ENCODE assay signal across 4 worm cellular contexts in genomic region chrV:19901826-19902225, ce11.
A peak's percentile ranks its signal among the peaks of the same experiment; 100 is the strongest.
TF ChIP-seq lines count a peak whose summit lies in the region.

No protein-coding gene starts in this region.

TF ChIP-seq in whole organism, L3 larva, 47 proteins besides CTCF, POLR2A, EP300 and RAD21:
- no peak for TF ChIP-seq lin-39 (tag; optimal IDR thresholded peaks at IDR 0.05; lab: Kevin White, UChicago)
- no peak for TF ChIP-seq ZK546.5 (tag; optimal IDR thresholded peaks at IDR 0.05; lab: Kevin White, UChicago)
- TF ChIP-seq ceh-28 (tag; optimal IDR thresholded peaks at IDR 0.05; lab: Kevin White, UChicago) = peak; percentile 87
- no peak for TF ChIP-seq nfya-1 (tag; optimal IDR thresholded peaks at IDR 0.05; lab: Kevin White, UChicago; ENCODE audit: insufficient read depth)
- TF ChIP-seq ceh-16 (tag; optimal IDR thresholded peaks at IDR 0.05; lab: Kevin White, UChicago) = no peak

TF ChIP-seq in whole organism, L4 larva, 104 proteins besides CTCF, POLR2A, EP300 and RAD21:
- peak; percentile 80 for TF ChIP-seq ceh-28 (tag; optimal IDR thresholded peaks at IDR 0.05; lab: Kevin White, UChicago)
- TF ChIP-seq skn-1 (tag; optimal IDR thresholded peaks at IDR 0.05; lab: Kevin White, UChicago) = no peak

TF ChIP-seq in whole organism, late embryonic, 69 proteins besides CTCF, POLR2A, EP300 and RAD21:
- TF ChIP-seq hlh-6 (tag; optimal IDR thresholded peaks at IDR 0.05; lab: Kevin White, UChicago) (no peak), ceh-48 (tag; optimal IDR thresholded peaks at IDR 0.05; lab: Kevin White, UChicago) (peak; percentile 61), unc-86 (tag; optimal IDR thresholded peaks at IDR 0.05; lab: Kevin White, UChicago) (no peak), fax-1 (tag; optimal IDR thresholded peaks at IDR 0.05; lab: Kevin White, UChicago) (no peak), ceh-18 (tag; optimal IDR thresholded peaks at IDR 0.05; lab: Kevin White, UChicago) (no peak)

TF ChIP-seq in whole organism, midembryonic, 9 proteins besides CTCF, POLR2A, EP300 and RAD21:
- TF ChIP-seq T22C8.4 (GFP tag; IDR thresholded peaks at IDR 0.05; lab: Robert Waterston, UW) (peak; percentile 92), tab-1 (GFP tag; IDR thresholded peaks at IDR 0.05; lab: Robert Waterston, UW) (no peak), klf-2 (GFP tag; conservative IDR thresholded peaks at IDR 0.05; lab: Robert Waterston, UW) (no peak), ref-1 (GFP tag; conservative IDR thresholded peaks at IDR 0.05; lab: Robert Waterston, UW) (no peak), ztf-29 (GFP tag; IDR thresholded peaks at IDR 0.05; lab: Robert Waterston, UW) (no peak), flt-1 (GFP tag; IDR thresholded peaks at IDR 0.05; lab: Robert Waterston, UW) (no peak), med-1 (GFP tag; optimal IDR thresholded peaks at IDR 0.05; lab: Kevin White, UChicago; ENCODE audit: insufficient read depth) (no peak), cog-1 (tag; optimal IDR thresholded peaks at IDR 0.05; lab: Kevin White, UChicago) (no peak)
